Fruit fly (Drosophila melanogaster) whole organism, embryonic: ENCODE data around the gene Vha36-3.

Source experiments
- Ada2b ChIP-seq: fragments of 200-800 bp; sonication (Bioruptor generic); IDR thresholded peaks from 2 replicates; pipeline ENCODE4 v1.3.6; 2022; ENCODE audit warnings: missing biosample characterization, missing genetic modification characterization
- Atf3 ChIP-seq: fragments of 200-800 bp; sonication (Bioruptor generic); optimal IDR thresholded peaks from 3 replicates; lab custom pipeline; 2016; ENCODE audit warnings: missing biosample characterization, missing genetic modification characterization
- CG10543 ChIP-seq: fragments of 200-800 bp; sonication (Bioruptor generic); optimal IDR thresholded peaks from 3 replicates; lab custom pipeline; 2017; ENCODE audit warnings: missing biosample characterization, mild to moderate bottlenecking, missing genetic modification characterization, moderate library complexity
- CG10565 ChIP-seq: fragments of 200-800 bp; sonication (Bioruptor generic); optimal IDR thresholded peaks from 3 replicates; lab custom pipeline; 2016; ENCODE audit warnings: missing biosample characterization, mild to moderate bottlenecking, missing genetic modification characterization
- CG11456 ChIP-seq: fragments of 200-800 bp; sonication (Bioruptor generic); IDR thresholded peaks from 3 replicates; pipeline ENCODE4 v1.3.6; 2022; ENCODE audit warnings: missing biosample characterization, missing genetic modification characterization
- CG11696 ChIP-seq: fragments of 200-800 bp; sonication (Bioruptor generic); IDR thresholded peaks from 2 replicates; pipeline ENCODE4 v1.3.6; 2022; ENCODE audit warnings: missing biosample characterization, missing genetic modification characterization
- CG14050 ChIP-seq: fragments of 200-800 bp; sonication (Bioruptor generic); IDR thresholded peaks from 3 replicates; pipeline ENCODE4 v1.3.6; 2022; ENCODE audit warnings: missing biosample characterization, missing genetic modification characterization
- CG15073 ChIP-seq: fragments of 200-800 bp; sonication (Bioruptor generic); optimal IDR thresholded peaks from 2 replicates; lab custom pipeline; 2016; ENCODE audit warnings: missing biosample characterization, missing genetic modification characterization
- CG1647 ChIP-seq: fragments of 200-800 bp; sonication (Bioruptor generic); optimal IDR thresholded peaks from 3 replicates; lab custom pipeline; 2016; ENCODE audit warnings: missing biosample characterization, missing genetic modification characterization
- CG2129 ChIP-seq: fragments of 200-800 bp; sonication (Bioruptor generic); IDR thresholded peaks from 2 replicates; pipeline ENCODE4 v1.3.6; 2022; ENCODE audit warnings: missing biosample characterization, missing genetic modification characterization; ENCODE audit not compliant: partially characterized antibody
- CG30020 ChIP-seq: fragments of 200-800 bp; optimal IDR thresholded peaks from 2 replicates; lab custom pipeline; 2019; ENCODE audit warnings: missing biosample characterization, mild to moderate bottlenecking, missing genetic modification characterization, moderate library complexity
- CG4820 ChIP-seq: fragments of 200-800 bp; sonication (Bioruptor generic); optimal IDR thresholded peaks from 3 replicates; lab custom pipeline; 2016; ENCODE audit warnings: missing biosample characterization, missing genetic modification characterization
- CG4854 ChIP-seq: fragments of 200-800 bp; sonication (Bioruptor generic); optimal IDR thresholded peaks from 2 replicates; lab custom pipeline; 2016; ENCODE audit warnings: missing biosample characterization, missing genetic modification characterization, inconsistent platforms
- CG6765 ChIP-seq: fragments of 200-800 bp; sonication (Bioruptor generic); optimal IDR thresholded peaks from 3 replicates; lab custom pipeline; 2017; ENCODE audit warnings: missing biosample characterization, mild to moderate bottlenecking, missing genetic modification characterization
- CG7987 ChIP-seq: fragments of 200-800 bp; sonication (Bioruptor generic); optimal IDR thresholded peaks from 2 replicates; lab custom pipeline; 2018; ENCODE audit warnings: missing biosample characterization, mild to moderate bottlenecking, missing genetic modification characterization, moderate library complexity
- CG8089 ChIP-seq: fragments of 200-800 bp; sonication (Bioruptor generic); optimal IDR thresholded peaks from 3 replicates; lab custom pipeline; 2016; ENCODE audit warnings: missing biosample characterization, missing genetic modification characterization
- Dp ChIP-seq: fragments of 200-800 bp; sonication (Bioruptor generic); optimal IDR thresholded peaks from 2 replicates; lab custom pipeline; 2018; ENCODE audit warnings: missing biosample characterization, mild to moderate bottlenecking, missing genetic modification characterization, moderate library complexity
- E2f2 ChIP-seq: fragments of 200-800 bp; sonication (Bioruptor generic); IDR thresholded peaks from 2 replicates; pipeline ENCODE4 v1.3.6; 2022; ENCODE audit warnings: missing biosample characterization, missing genetic modification characterization
- ERR ChIP-seq: fragments of 200-800 bp; sonication (Bioruptor generic); optimal IDR thresholded peaks from 2 replicates; lab custom pipeline; 2016; ENCODE audit warnings: missing biosample characterization, missing genetic modification characterization
- Fer1 ChIP-seq: fragments of 200-800 bp; sonication (Bioruptor generic); optimal IDR thresholded peaks from 2 replicates; lab custom pipeline; 2017; ENCODE audit warnings: missing biosample characterization, mild to moderate bottlenecking, missing genetic modification characterization
- HLHmδ ChIP-seq: fragments of 200-800 bp; sonication (Bioruptor generic); optimal IDR thresholded peaks from 2 replicates; lab custom pipeline; 2018; ENCODE audit warnings: missing biosample characterization, mild to moderate bottlenecking, missing genetic modification characterization, moderate library complexity
- Hey ChIP-seq: fragments of 200-800 bp; sonication (Bioruptor generic); optimal IDR thresholded peaks from 3 replicates; lab custom pipeline; 2018; ENCODE audit warnings: missing biosample characterization, mild to moderate bottlenecking, missing genetic modification characterization
- HmgD ChIP-seq: fragments of 200-800 bp; sonication (Bioruptor generic); optimal IDR thresholded peaks from 3 replicates; lab custom pipeline; 2016; ENCODE audit warnings: missing biosample characterization, missing genetic modification characterization
- HmgZ ChIP-seq: fragments of 200-800 bp; sonication (Bioruptor generic); optimal IDR thresholded peaks from 2 replicates; lab custom pipeline; 2018; ENCODE audit warnings: missing biosample characterization, mild to moderate bottlenecking, missing genetic modification characterization
- Hr3 ChIP-seq: fragments of 200-800 bp; sonication (Bioruptor generic); optimal IDR thresholded peaks from 3 replicates; lab custom pipeline; 2016; ENCODE audit warnings: missing biosample characterization, missing genetic modification characterization
- Mrtf ChIP-seq: fragments of 200-800 bp; sonication (Bioruptor generic); IDR thresholded peaks from 3 replicates; pipeline ENCODE4 v1.3.6; 2022; ENCODE audit warnings: missing biosample characterization, missing genetic modification characterization
- Poxn ChIP-seq: fragments of 200-800 bp; sonication (Bioruptor generic); IDR thresholded peaks from 2 replicates; pipeline ENCODE4 v1.3.6; 2022; ENCODE audit warnings: missing biosample characterization, missing genetic modification characterization
- Spps ChIP-seq: fragments of 200-800 bp; sonication (Bioruptor generic); optimal IDR thresholded peaks from 2 replicates; lab custom pipeline; 2018; ENCODE audit warnings: missing biosample characterization, mild to moderate bottlenecking, missing genetic modification characterization
- bbx ChIP-seq: fragments of 200-800 bp; sonication (Bioruptor generic); IDR thresholded peaks from 2 replicates; pipeline ENCODE4 v1.3.6; 2022; ENCODE audit warnings: missing biosample characterization, missing genetic modification characterization; ENCODE audit not compliant: partially characterized antibody
- caup ChIP-seq: fragments of 200-800 bp; sonication (Bioruptor generic); optimal IDR thresholded peaks from 3 replicates; lab custom pipeline; 2017; ENCODE audit warnings: missing biosample characterization, mild to moderate bottlenecking, missing genetic modification characterization, moderate library complexity; ENCODE audit not compliant: severe bottlenecking
- chinmo ChIP-seq: fragments of 200-800 bp; sonication (Bioruptor generic); IDR thresholded peaks from 4 replicates; pipeline ENCODE4 v1.3.6; 2022; ENCODE audit warnings: missing biosample characterization, missing genetic modification characterization; ENCODE audit not compliant: partially characterized antibody
- crc ChIP-seq: fragments of 200-800 bp; sonication (Bioruptor generic); optimal IDR thresholded peaks from 2 replicates; lab custom pipeline; 2016; ENCODE audit warnings: missing biosample characterization, missing genetic modification characterization
- esg ChIP-seq: fragments of 200-800 bp; sonication (Bioruptor generic); conservative IDR thresholded peaks from 2 replicates; pipeline ENCODE4 v1.3.6; 2022; ENCODE audit warnings: missing biosample characterization, missing genetic modification characterization
- fu2 ChIP-seq: fragments of 200-800 bp; sonication (Bioruptor generic); optimal IDR thresholded peaks from 2 replicates; lab custom pipeline; 2016; ENCODE audit warnings: missing biosample characterization, missing genetic modification characterization
- hb ChIP-seq: fragments of 200-800 bp; sonication (Bioruptor generic); IDR thresholded peaks from 3 replicates; pipeline ENCODE4 v1.3.6; 2022; ENCODE audit warnings: missing biosample characterization, missing genetic modification characterization; ENCODE audit not compliant: partially characterized antibody
- inv ChIP-seq: fragments of 200-800 bp; sonication (Bioruptor generic); IDR thresholded peaks from 2 replicates; pipeline ENCODE4 v1.3.6; 2022; ENCODE audit warnings: missing biosample characterization, missing genetic modification characterization; ENCODE audit not compliant: partially characterized antibody
- kah ChIP-seq: fragments of 200-800 bp; sonication (Bioruptor generic); optimal IDR thresholded peaks from 2 replicates; lab custom pipeline; 2018; ENCODE audit warnings: missing biosample characterization, mild to moderate bottlenecking, missing genetic modification characterization
- lbe ChIP-seq: fragments of 200-800 bp; sonication (Bioruptor generic); optimal IDR thresholded peaks from 2 replicates; lab custom pipeline; 2016; ENCODE audit warnings: missing biosample characterization, mild to moderate bottlenecking, missing genetic modification characterization
- lov ChIP-seq, 2 experiments: fragments of 200-800 bp in 1 of 2; fragments of >200 bp in 1 of 2; sonication (Bioruptor generic) in 1 of 2; IDR thresholded peaks in 1 of 2; optimal IDR thresholded peaks in 1 of 2; 2 replicates in 1 of 2; 3 replicates in 1 of 2; pipeline versions ENCODE4 v1.3.6 to Lab custom; 2017 to 2022; ENCODE audit warnings: missing biosample characterization in 1 of 2, missing genetic modification characterization in 1 of 2
- peb ChIP-seq: fragments of 200-800 bp; sonication (Bioruptor generic); IDR thresholded peaks from 2 replicates; pipeline ENCODE4 v1.3.6; 2022; ENCODE audit warnings: missing biosample characterization, missing genetic modification characterization
- pfk ChIP-seq: fragments of 200-800 bp; sonication (Bioruptor generic); optimal IDR thresholded peaks from 2 replicates; lab custom pipeline; 2018; ENCODE audit warnings: missing biosample characterization, mild to moderate bottlenecking, missing genetic modification characterization, moderate library complexity
- pita ChIP-seq: fragments of 200-800 bp; sonication (Bioruptor generic); optimal IDR thresholded peaks from 2 replicates; lab custom pipeline; 2017; ENCODE audit warnings: missing biosample characterization, mild to moderate bottlenecking, missing genetic modification characterization
- shn ChIP-seq: fragments of 200-800 bp; sonication (Bioruptor generic); optimal IDR thresholded peaks from 3 replicates; lab custom pipeline; 2016; ENCODE audit warnings: missing biosample characterization, missing genetic modification characterization
- sisA ChIP-seq: fragments of 200-800 bp; sonication (Bioruptor generic); IDR thresholded peaks from 2 replicates; pipeline ENCODE4 v1.3.6; 2022; ENCODE audit warnings: missing biosample characterization, missing genetic modification characterization
- tap ChIP-seq: fragments of 200-800 bp; optimal IDR thresholded peaks from 3 replicates; lab custom pipeline; 2019; ENCODE audit warnings: missing biosample characterization, mild to moderate bottlenecking, missing genetic modification characterization, moderate library complexity
- tx ChIP-seq: fragments of 200-800 bp; sonication (Bioruptor generic); optimal IDR thresholded peaks from 2 replicates; lab custom pipeline; 2016; ENCODE audit warnings: missing biosample characterization, missing genetic modification characterization
- vfl ChIP-seq: fragments of 200-800 bp; sonication (Bioruptor generic); optimal IDR thresholded peaks from 2 replicates; lab custom pipeline; 2016; ENCODE audit warnings: missing biosample characterization, missing genetic modification characterization
- wek ChIP-seq: fragments of 200-800 bp; sonication (Bioruptor generic); optimal IDR thresholded peaks from 3 replicates; lab custom pipeline; 2018; ENCODE audit warnings: missing biosample characterization, mild to moderate bottlenecking, missing genetic modification characterization, moderate library complexity
- zf30C ChIP-seq: fragments of 200-800 bp; sonication (Bioruptor generic); optimal IDR thresholded peaks from 3 replicates; lab custom pipeline; 2018; ENCODE audit warnings: missing biosample characterization, mild to moderate bottlenecking, missing genetic modification characterization

Gene Vha36-3

DNA sequence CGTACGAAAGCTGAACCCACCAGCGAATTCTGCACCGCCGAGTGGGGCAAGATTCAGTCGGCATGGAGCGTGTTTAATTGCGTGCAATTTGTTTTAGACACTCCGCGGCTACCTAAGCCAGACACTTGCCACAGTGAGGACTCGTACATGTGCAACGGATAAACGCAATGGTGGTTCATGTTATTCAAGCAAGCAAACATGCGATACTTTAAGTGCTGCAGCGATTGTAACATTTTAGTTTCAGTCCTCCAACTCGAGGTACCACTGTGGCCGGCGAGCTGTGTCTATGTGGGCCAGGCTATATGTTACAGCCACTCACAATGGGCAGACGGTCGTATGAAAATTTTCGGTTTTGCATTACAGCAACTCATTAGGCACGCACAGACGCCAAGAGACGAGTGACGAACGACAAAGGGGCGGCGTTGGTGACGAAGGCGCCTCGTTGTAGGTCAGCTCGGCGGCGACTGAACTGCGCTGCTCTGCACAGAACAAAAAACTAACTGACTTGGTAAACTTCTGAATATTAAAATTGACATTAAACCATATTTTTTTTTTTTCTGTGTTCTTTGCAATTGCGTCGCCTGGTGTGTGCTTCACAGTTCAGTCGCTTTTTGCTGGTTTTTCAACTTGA is 46.4 kb downstream of the Vha36-3 start:
- TF ChIP-seq Ada2b = peak; percentile 78
- no peak for TF ChIP-seq peb (GFP tag; lab: Robert Waterston, UW)
- no peak for TF ChIP-seq CG15073 (GFP tag; lab: Kevin White, UChicago)
- TF ChIP-seq Mrtf (GFP tag; lab: Robert Waterston, UW) = peak; percentile 76
- TF ChIP-seq E2f2 (GFP tag; lab: Robert Waterston, UW) = peak; percentile 40; the same call in 1 of the 2 replicates
- TF ChIP-seq hb (GFP tag; lab: Robert Waterston, UW) = no peak
- TF ChIP-seq ERR (GFP tag; lab: Kevin White, UChicago) = no peak
- TF ChIP-seq CG11696 (GFP tag; lab: Robert Waterston, UW) = peak; percentile 65
- TF ChIP-seq CG1647 = peak; percentile 24
- TF ChIP-seq CG10543 (GFP tag; lab: Kevin White, UChicago) = no peak
- TF ChIP-seq HLHmδ = no peak
- no peak for TF ChIP-seq pita
- TF ChIP-seq Atf3 (GFP tag; lab: Kevin White, UChicago) = no peak
- TF ChIP-seq kah (GFP tag; lab: Kevin White, UChicago) = peak; percentile 11
- TF ChIP-seq CG11456 (GFP tag; lab: Robert Waterston, UW) = peak; percentile 85
- TF ChIP-seq tx (GFP tag; lab: Kevin White, UChicago) = peak; percentile 21
- 0 out of 2 replicates have a peak, but pooled peaks have one; percentile 22 for TF ChIP-seq esg (GFP tag; lab: Robert Waterston, UW)
- TF ChIP-seq Hr3 (GFP tag; lab: Kevin White, UChicago) = peak; percentile 37
- TF ChIP-seq crc = no peak
- TF ChIP-seq Fer1 (GFP tag; lab: Kevin White, UChicago) = peak; percentile 58
- no peak for TF ChIP-seq Poxn (GFP tag; lab: Robert Waterston, UW)
- TF ChIP-seq shn = no peak
- no peak for TF ChIP-seq chinmo (GFP tag; lab: Robert Waterston, UW)
- peak; percentile 31 for TF ChIP-seq HmgZ (tag; lab: Kevin White, UChicago)
- TF ChIP-seq Dp = no peak
- TF ChIP-seq fu2 (GFP tag; lab: Kevin White, UChicago) = peak; percentile 49
- TF ChIP-seq lov (optimal IDR thresholded peaks at IDR 0.05; lab: Kevin White, UChicago) = no peak
- TF ChIP-seq lov (GFP tag; IDR thresholded peaks at IDR 0.05; lab: Robert Waterston, UW) = no peak
- TF ChIP-seq CG14050 (GFP tag; lab: Robert Waterston, UW) = peak; percentile 46; the same call in 1 of the 3 replicates
- no peak for TF ChIP-seq CG2129 (GFP tag; lab: Robert Waterston, UW)
- TF ChIP-seq lbe (GFP tag; lab: Kevin White, UChicago) = no peak
- peak; percentile 58 for TF ChIP-seq caup (GFP tag; lab: Kevin White, UChicago)
- TF ChIP-seq tap (tag; lab: Kevin White, UChicago) = peak; percentile 46
- no peak for TF ChIP-seq Hey (tag; lab: Kevin White, UChicago)
- no peak for TF ChIP-seq wek (GFP tag; lab: Kevin White, UChicago)
- peak; percentile 11 for TF ChIP-seq CG7987 (GFP tag; lab: Kevin White, UChicago)
- no peak for TF ChIP-seq zf30C (GFP tag; lab: Kevin White, UChicago)
- TF ChIP-seq vfl (GFP tag; lab: Kevin White, UChicago) = no peak
- TF ChIP-seq Spps = no peak
- TF ChIP-seq CG4820 (GFP tag; lab: Kevin White, UChicago) = peak; percentile 34
- TF ChIP-seq inv (GFP tag; lab: Robert Waterston, UW) = no peak
- TF ChIP-seq CG8089 (GFP tag; lab: Kevin White, UChicago) = no peak
- TF ChIP-seq CG10565 (GFP tag; lab: Kevin White, UChicago) = no peak
- TF ChIP-seq HmgD = no peak
- TF ChIP-seq bbx (GFP tag; lab: Robert Waterston, UW) = no peak
- no peak for TF ChIP-seq pfk (GFP tag; lab: Kevin White, UChicago)
- peak; percentile 22 for TF ChIP-seq CG4854
- TF ChIP-seq CG6765 = peak; percentile 23
- peak; percentile 83 for TF ChIP-seq sisA (GFP tag; lab: Robert Waterston, UW)
- no peak for TF ChIP-seq CG30020 (tag; lab: Kevin White, UChicago)
